Fruit fly (Drosophila melanogaster): ENCODE measurements around the gene Pif1.

DNA sequence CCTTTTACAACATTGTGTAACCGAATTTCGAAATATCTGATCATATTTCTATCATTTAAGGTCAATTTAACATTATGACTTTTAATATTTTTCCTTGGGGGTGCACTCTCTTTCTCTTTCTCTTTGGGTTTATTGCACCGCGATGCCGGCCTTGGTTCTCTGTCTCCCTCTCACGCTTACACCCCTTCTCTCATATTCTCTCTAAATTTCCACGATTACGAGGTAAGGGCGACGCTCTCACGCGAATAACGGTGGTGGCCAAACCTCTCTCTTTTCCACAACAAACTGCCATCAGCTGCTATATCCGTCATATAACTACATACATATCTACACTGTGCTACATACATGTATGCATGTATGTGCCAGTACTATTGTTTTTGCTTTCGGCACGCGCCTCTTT, 43.9 kb downstream of the Pif1 start:
- no peak for TF ChIP-seq CG8478 (optimal IDR thresholded peaks at IDR 0.05)
- no peak for TF ChIP-seq CTCF (optimal IDR thresholded peaks at IDR 0.05)

All from S2 (cell line).